Worm (Caenorhabditis elegans): ENCODE data around the gene nuaf-1.

- TF ChIP-seq dao-5 (tag; optimal IDR thresholded peaks at IDR 0.05) (no peak), him-1 (tag; optimal IDR thresholded peaks at IDR 0.05) (no peak), W03F9.2 (tag; optimal IDR thresholded peaks at IDR 0.05) (no peak)
Observed at ce11 chrV:13565781-13566180, 2.6 kb downstream of the nuaf-1 start, which contains the start of gene slrp-1.
